Fruit fly (Drosophila melanogaster) whole organism, adult: ENCODE data around the gene CG14657.

Experiments used
- CG11617 ChIP-seq: fragments of 200-800 bp; sonication (Bioruptor generic); optimal IDR thresholded peaks from 2 replicates; lab custom pipeline; 2017; ENCODE audit warnings: mild to moderate bottlenecking, missing biosample characterization, missing genetic modification reagents, missing genetic modification characterization
- CG12768 ChIP-seq: fragments of 200-800 bp; sonication (Bioruptor generic); optimal IDR thresholded peaks from 2 replicates; lab custom pipeline; 2017; ENCODE audit warnings: missing biosample characterization, missing genetic modification characterization, mild to moderate bottlenecking, moderate library complexity, missing genetic modification reagents
- CG14711 ChIP-seq: fragments of 200-800 bp; sonication (Bioruptor generic); optimal IDR thresholded peaks from 2 replicates; lab custom pipeline; 2018; ENCODE audit warnings: missing biosample characterization, mild to moderate bottlenecking, missing genetic modification characterization, moderate library complexity
- CG1620 ChIP-seq: fragments of 200-800 bp; sonication (Bioruptor generic); optimal IDR thresholded peaks from 2 replicates; lab custom pipeline; 2016; ENCODE audit warnings: missing biosample characterization, missing genetic modification characterization
- CG33017 ChIP-seq: fragments of 200-800 bp; sonication (Bioruptor generic); optimal IDR thresholded peaks from 2 replicates; lab custom pipeline; 2018; ENCODE audit warnings: missing biosample characterization, mild to moderate bottlenecking, missing genetic modification characterization, moderate library complexity
- CG5204 ChIP-seq: fragments of 200-800 bp; sonication (Bioruptor generic); optimal IDR thresholded peaks from 2 replicates; lab custom pipeline; 2016; ENCODE audit warnings: missing biosample characterization, missing genetic modification characterization
- CG7101 ChIP-seq: fragments of 200-800 bp; sonication (Bioruptor generic); optimal IDR thresholded peaks from 2 replicates; lab custom pipeline; 2018; ENCODE audit warnings: missing biosample characterization, mild to moderate bottlenecking, missing genetic modification characterization, moderate library complexity
- Crg-1 ChIP-seq: fragments of 200-800 bp; sonication (Bioruptor generic); optimal IDR thresholded peaks from 2 replicates; lab custom pipeline; 2016; ENCODE audit warnings: missing biosample characterization, missing genetic modification characterization
- Hr96 ChIP-seq: fragments of 200-800 bp; sonication (Bioruptor generic); optimal IDR thresholded peaks from 2 replicates; lab custom pipeline; 2016; ENCODE audit warnings: missing biosample characterization, missing genetic modification characterization
- Mnt ChIP-seq: fragments of 200-800 bp; sonication (Bioruptor generic); optimal IDR thresholded peaks from 2 replicates; lab custom pipeline; 2016; ENCODE audit warnings: missing biosample characterization, mild to moderate bottlenecking, missing genetic modification characterization
- bab1 ChIP-seq: fragments of 200-800 bp; sonication (Bioruptor generic); optimal IDR thresholded peaks from 3 replicates; lab custom pipeline; 2019; ENCODE audit warnings: missing biosample characterization, mild to moderate bottlenecking, missing genetic modification characterization, moderate library complexity
- cic ChIP-seq: fragments of 200-800 bp; sonication (Bioruptor generic); optimal IDR thresholded peaks from 2 replicates; lab custom pipeline; 2017; ENCODE audit warnings: missing biosample characterization, mild to moderate bottlenecking, missing genetic modification characterization, moderate library complexity
- kay ChIP-seq: fragments of 200-800 bp; sonication (Bioruptor generic); peaks from one replicate; lab custom pipeline; 2016; ENCODE audit warnings: missing biosample characterization, missing genetic modification characterization, borderline replicate concordance
- tj ChIP-seq: fragments of 200-800 bp; sonication (Bioruptor generic); optimal IDR thresholded peaks from 3 replicates; lab custom pipeline; 2017; ENCODE audit warnings: missing biosample characterization, mild to moderate bottlenecking, missing genetic modification characterization, moderate library complexity

DNA sequence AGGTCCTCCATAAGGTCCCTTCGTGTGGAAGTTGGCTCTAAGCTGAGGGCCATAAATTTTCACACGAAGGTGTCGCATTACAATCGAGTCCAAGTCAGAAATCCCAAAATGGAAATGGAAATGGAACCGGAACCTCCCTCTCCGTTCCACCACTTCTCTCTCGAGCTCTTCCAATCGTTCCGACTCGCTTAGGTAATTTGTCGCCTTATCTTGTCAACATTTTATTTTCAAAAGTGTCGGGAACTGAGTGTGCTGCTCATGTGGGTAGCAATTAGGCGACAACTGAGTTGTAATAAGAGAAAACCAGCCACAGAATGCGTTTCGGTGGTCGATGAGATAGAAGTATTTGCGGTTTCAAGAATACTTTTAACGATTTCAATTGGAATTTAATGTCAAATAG lies 19.5 kb upstream of the CG14657 start:
- TF ChIP-seq Mnt (GFP tag; lab: Kevin White, UChicago) (no peak), CG12768 (no peak), CG5204 (GFP tag; lab: Kevin White, UChicago) (no peak), CG1620 (GFP tag; lab: Kevin White, UChicago) (no peak), tj (no peak), CG33017 (tag; lab: Kevin White, UChicago) (no peak), kay (GFP tag; lab: Kevin White, UChicago) (no peak), Hr96 (no peak), bab1 (GFP tag; lab: Kevin White, UChicago) (no peak), cic (GFP tag; lab: Kevin White, UChicago) (no peak), Crg-1 (no peak), CG11617 (GFP tag; lab: Kevin White, UChicago) (no peak), CG7101 (tag; lab: Kevin White, UChicago) (no peak), CG14711 (tag; lab: Kevin White, UChicago) (no peak)
